Worm (Caenorhabditis elegans): ENCODE data around the gene srlf-31.

DNA sequence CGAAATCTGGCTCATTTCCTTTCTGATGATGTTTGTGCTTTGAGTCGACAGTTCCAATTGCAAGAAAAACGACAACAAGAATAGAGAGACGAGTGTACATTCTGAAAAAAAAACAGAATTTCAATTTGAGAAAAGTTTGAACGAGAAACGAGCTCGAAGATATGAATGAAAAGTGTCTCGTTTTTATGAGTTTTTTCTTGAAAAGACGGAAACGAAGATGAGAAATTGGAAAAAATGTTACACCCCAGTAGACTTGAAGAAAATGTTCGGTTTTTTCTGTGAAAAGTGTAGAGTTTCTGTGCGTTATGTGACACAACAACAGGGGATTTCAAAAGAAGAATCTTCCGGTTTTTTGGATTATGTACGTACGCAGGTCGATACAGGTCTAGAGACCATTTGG lies at the start of gene srlf-31:
- no peak for TF ChIP-seq pqm-1 (tag; optimal IDR thresholded peaks at IDR 0.05)
- no peak for TF ChIP-seq nhr-11 (tag; optimal IDR thresholded peaks at IDR 0.05)
- no peak for TF ChIP-seq elt-4 (tag; optimal IDR thresholded peaks at IDR 0.05)
